Fruit fly (Drosophila melanogaster) whole organism, prepupa: ENCODE measurements around the gene galectin.

Source experiments
- CG10669 ChIP-seq: fragments of 200-800 bp; sonication (Bioruptor generic); optimal IDR thresholded peaks from 3 replicates; lab custom pipeline; 2018; ENCODE audit warnings: missing biosample characterization, mild to moderate bottlenecking, missing genetic modification characterization, moderate library complexity
- CG11294 ChIP-seq: fragments of 200-800 bp; sonication (Bioruptor generic); IDR thresholded peaks from 2 replicates; pipeline ENCODE4 v1.3.6; 2022; ENCODE audit warnings: missing biosample characterization, missing genetic modification characterization
- CG11762 ChIP-seq: fragments of 200-800 bp; sonication (Bioruptor generic); optimal IDR thresholded peaks from 3 replicates; lab custom pipeline; 2016; ENCODE audit warnings: missing biosample characterization, missing genetic modification characterization; ENCODE audit not compliant: insufficient read depth
- CG15336 ChIP-seq: fragments of 200-800 bp; sonication (Bioruptor generic); IDR thresholded peaks from 2 replicates; pipeline ENCODE4 v1.3.6; 2022; ENCODE audit warnings: missing biosample characterization, missing genetic modification characterization
- CG3032 ChIP-seq: fragments of 200-800 bp; optimal IDR thresholded peaks from 2 replicates; lab custom pipeline; 2019; ENCODE audit warnings: missing biosample characterization, mild to moderate bottlenecking, missing genetic modification characterization, moderate library complexity
- CG32006 ChIP-seq: fragments of 200-800 bp; sonication (Bioruptor generic); optimal IDR thresholded peaks from 3 replicates; lab custom pipeline; 2017; ENCODE audit warnings: missing biosample characterization, mild to moderate bottlenecking, missing genetic modification characterization
- CG34406 ChIP-seq: fragments of 200-800 bp; sonication (Bioruptor generic); optimal IDR thresholded peaks from 3 replicates; lab custom pipeline; 2016; ENCODE audit warnings: missing biosample characterization, missing genetic modification characterization
- CG3919 ChIP-seq: fragments of 200-800 bp; sonication (Bioruptor generic); optimal IDR thresholded peaks from 3 replicates; lab custom pipeline; 2016; ENCODE audit warnings: missing biosample characterization, missing genetic modification characterization
- CG4318 ChIP-seq: fragments of 200-800 bp; sonication (Bioruptor generic); optimal IDR thresholded peaks from 3 replicates; lab custom pipeline; 2017; ENCODE audit warnings: missing biosample characterization, mild to moderate bottlenecking, missing genetic modification characterization
- CG6276 ChIP-seq: fragments of 200-800 bp; sonication (Bioruptor generic); optimal IDR thresholded peaks from 2 replicates; lab custom pipeline; 2017; ENCODE audit warnings: missing biosample characterization, mild to moderate bottlenecking, missing genetic modification characterization
- CG6792 ChIP-seq: fragments of 200-800 bp; sonication (Bioruptor generic); optimal IDR thresholded peaks from 3 replicates; lab custom pipeline; 2016; ENCODE audit warnings: missing biosample characterization, missing genetic modification characterization
- CG6808 ChIP-seq: fragments of 200-800 bp; sonication (Bioruptor generic); optimal IDR thresholded peaks from 3 replicates; lab custom pipeline; 2017; ENCODE audit warnings: missing biosample characterization, missing genetic modification characterization, mild to moderate bottlenecking, moderate library complexity, missing genetic modification reagents
- CG7368 ChIP-seq: fragments of 200-800 bp; sonication (Bioruptor generic); optimal IDR thresholded peaks from 3 replicates; lab custom pipeline; 2016; ENCODE audit warnings: missing biosample characterization, missing genetic modification characterization
- CG8119 ChIP-seq: fragments of 200-800 bp; sonication (Bioruptor generic); IDR thresholded peaks from 3 replicates; pipeline ENCODE4 v1.3.6; 2022; ENCODE audit warnings: missing biosample characterization, missing genetic modification characterization
- CG8319 ChIP-seq: fragments of 200-800 bp; sonication (Bioruptor generic); optimal IDR thresholded peaks from 3 replicates; lab custom pipeline; 2016; ENCODE audit warnings: missing biosample characterization, missing genetic modification characterization
- Eip75B ChIP-seq: fragments of 200-800 bp; sonication (Bioruptor generic); optimal IDR thresholded peaks from 3 replicates; lab custom pipeline; 2016; ENCODE audit warnings: missing biosample characterization, missing genetic modification characterization
- Eip93F ChIP-seq: fragments of 200-800 bp; sonication (Bioruptor generic); optimal IDR thresholded peaks from 2 replicates; lab custom pipeline; 2016; ENCODE audit warnings: missing biosample characterization, mild to moderate bottlenecking, missing genetic modification characterization
- Ets21C ChIP-seq: fragments of 200-800 bp; sonication (Bioruptor generic); optimal IDR thresholded peaks from 3 replicates; lab custom pipeline; 2016; ENCODE audit warnings: missing biosample characterization, missing genetic modification characterization
- Ets96B ChIP-seq: fragments of 200-800 bp; optimal IDR thresholded peaks from 2 replicates; lab custom pipeline; 2019; ENCODE audit warnings: missing biosample characterization, mild to moderate bottlenecking, missing genetic modification characterization, moderate library complexity
- Gug ChIP-seq: fragments of 200-800 bp; sonication (Bioruptor generic); IDR thresholded peaks from 2 replicates; pipeline ENCODE4 v1.3.6; 2022; ENCODE audit warnings: missing biosample characterization, missing genetic modification characterization
- Hr39 ChIP-seq: fragments of 200-800 bp; sonication (Bioruptor generic); optimal IDR thresholded peaks from 2 replicates; lab custom pipeline; 2016; ENCODE audit warnings: missing biosample characterization, missing genetic modification characterization
- Lpt ChIP-seq: fragments of 200-800 bp; sonication (Bioruptor generic); optimal IDR thresholded peaks from 3 replicates; lab custom pipeline; 2016; ENCODE audit warnings: missing biosample characterization, missing genetic modification characterization
- OdsH ChIP-seq: fragments of 200-800 bp; sonication (Bioruptor generic); optimal IDR thresholded peaks from 3 replicates; lab custom pipeline; 2016; ENCODE audit warnings: missing biosample characterization, missing genetic modification characterization
- Smox ChIP-seq: fragments of 200-800 bp; sonication (Bioruptor generic); optimal IDR thresholded peaks from 3 replicates; lab custom pipeline; 2016; ENCODE audit warnings: missing biosample characterization, missing genetic modification characterization
- Sox15 ChIP-seq: fragments of 200-800 bp; sonication (Bioruptor generic); optimal IDR thresholded peaks from 3 replicates; lab custom pipeline; 2016; ENCODE audit warnings: missing biosample characterization, missing genetic modification characterization
- achi ChIP-seq: fragments of 200-800 bp; sonication (Bioruptor generic); optimal IDR thresholded peaks from 3 replicates; lab custom pipeline; 2016; ENCODE audit warnings: missing biosample characterization, missing genetic modification characterization
- eg ChIP-seq: fragments of 200-800 bp; sonication (Bioruptor generic); IDR thresholded peaks from 3 replicates; pipeline ENCODE4 v1.3.6; 2022; ENCODE audit warnings: missing biosample characterization, missing genetic modification characterization
- esn ChIP-seq: fragments of 200-800 bp; sonication (Bioruptor generic); optimal IDR thresholded peaks from 2 replicates; lab custom pipeline; 2016; ENCODE audit warnings: missing biosample characterization, mild to moderate bottlenecking, missing genetic modification characterization, moderate library complexity
- fd59A ChIP-seq: fragments of 200-800 bp; sonication (Bioruptor generic); optimal IDR thresholded peaks from 2 replicates; lab custom pipeline; 2017; ENCODE audit warnings: missing biosample characterization, mild to moderate bottlenecking, missing genetic modification characterization, missing genetic modification reagents
- fkh ChIP-seq: fragments of 200-800 bp; sonication (Bioruptor generic); optimal IDR thresholded peaks from 3 replicates; lab custom pipeline; 2017; ENCODE audit warnings: missing biosample characterization, mild to moderate bottlenecking, missing genetic modification characterization, moderate library complexity
- spab ChIP-seq: fragments of 200-800 bp; sonication (Bioruptor generic); optimal IDR thresholded peaks from 2 replicates; lab custom pipeline; 2017; ENCODE audit warnings: missing biosample characterization, mild to moderate bottlenecking, missing genetic modification characterization, missing genetic modification reagents
- ss ChIP-seq, 2 experiments: fragments of 200-800 bp; sonication (Bioruptor generic); optimal IDR thresholded peaks; 2 replicates in 1 of 2; 3 replicates in 1 of 2; lab custom pipeline; 2017 to 2018; ENCODE audit warnings: mild to moderate bottlenecking in 2 of 2, missing biosample characterization in 2 of 2, missing genetic modification characterization in 2 of 2, moderate library complexity in 1 of 2
- topi ChIP-seq: fragments of 200-800 bp; sonication (Bioruptor generic); optimal IDR thresholded peaks from 3 replicates; lab custom pipeline; 2016; ENCODE audit warnings: missing biosample characterization, missing genetic modification characterization
- vri ChIP-seq: fragments of 200-800 bp; sonication (Bioruptor generic); optimal IDR thresholded peaks from 3 replicates; lab custom pipeline; 2016; ENCODE audit warnings: missing biosample characterization, mild to moderate bottlenecking, missing genetic modification characterization

galectin gene

dm6 chr2L:71457-71856 lies at the start of gene galectin:
TSS of gene galectin (plus strand) at chr2L:71757.
- TF ChIP-seq spab (GFP tag; lab: Kevin White, UChicago) (no peak), CG32006 (GFP tag; lab: Kevin White, UChicago) (no peak), vri (GFP tag; lab: Kevin White, UChicago) (peak; percentile 5), eg (GFP tag; lab: Robert Waterston, UW) (no peak)

- TF ChIP-seq OdsH (GFP tag; lab: Kevin White, UChicago) = no peak
- TF ChIP-seq CG6792 (GFP tag; lab: Kevin White, UChicago) = no peak
- TF ChIP-seq achi = no peak
- no peak for TF ChIP-seq Sox15 (GFP tag; lab: Kevin White, UChicago)
- TF ChIP-seq Smox (GFP tag; lab: Kevin White, UChicago) = no peak
- no peak for TF ChIP-seq Gug (GFP tag; lab: Robert Waterston, UW)
- no peak for TF ChIP-seq fkh (GFP tag; lab: Kevin White, UChicago)
- no peak for TF ChIP-seq CG11762 (GFP tag; lab: Kevin White, UChicago)
- no peak for TF ChIP-seq CG10669
- TF ChIP-seq Eip75B (GFP tag; lab: Kevin White, UChicago) = no peak
- TF ChIP-seq CG6276 (GFP tag; lab: Kevin White, UChicago) = no peak
- TF ChIP-seq CG15336 (GFP tag; lab: Robert Waterston, UW) = no peak
- no peak for TF ChIP-seq CG4318
- TF ChIP-seq CG11294 (GFP tag; lab: Robert Waterston, UW) = no peak
- TF ChIP-seq CG6808 (GFP tag; lab: Kevin White, UChicago) = no peak
- TF ChIP-seq CG7368 (GFP tag; lab: Kevin White, UChicago) = no peak
- TF ChIP-seq CG34406 (GFP tag; lab: Kevin White, UChicago) = no peak
- no peak for TF ChIP-seq CG8319 (GFP tag; lab: Kevin White, UChicago)
- TF ChIP-seq Ets96B (tag; lab: Kevin White, UChicago) = no peak
Observed at dm6 chr2L:25055-25454, 46.5 kb upstream of the galectin start, which contains the start of gene Ir21a. TSS of gene Ir21a (minus strand) at chr2L:25155.

- TF ChIP-seq Lpt (GFP tag; lab: Kevin White, UChicago) (no peak), Ets21C (GFP tag; lab: Kevin White, UChicago) (no peak), ss (GFP tag; optimal IDR thresholded peaks at IDR 0.05; lab: Kevin White, UChicago) (no peak), CG15336 (GFP tag; lab: Robert Waterston, UW) (no peak), esn (no peak)
- TF ChIP-seq, all 60 proteins: peak for 0
Observed at dm6 chr2L:34054-34453, 37.5 kb upstream of the galectin start.

- TF ChIP-seq fd59A (GFP tag; lab: Kevin White, UChicago) (no peak), Eip93F (no peak), topi (GFP tag; lab: Kevin White, UChicago) (no peak), Smox (GFP tag; lab: Kevin White, UChicago) (no peak), CG8119 (no peak)
Observed at dm6 chr2L:35452-35851, 36.1 kb upstream of the galectin start.

- no peak for TF ChIP-seq CG3919
- no peak for TF ChIP-seq CG3032 (tag; lab: Kevin White, UChicago)
- no peak for TF ChIP-seq Smox (GFP tag; lab: Kevin White, UChicago)
- TF ChIP-seq Hr39 (GFP tag; lab: Kevin White, UChicago) = no peak
- TF ChIP-seq CG8319 (GFP tag; lab: Kevin White, UChicago) = no peak
- no peak for TF ChIP-seq CG4318
Observed at dm6 chr2L:53108-53507, 18.4 kb upstream of the galectin start.
